Fruit fly (Drosophila melanogaster) whole organism, embryonic: ENCODE results near the gene PolG2.

Experiments
- Abd-B ChIP-seq: fragments of 200-800 bp; sonication (Bioruptor generic); optimal IDR thresholded peaks from 2 replicates; lab custom pipeline; 2018; ENCODE audit warnings: missing biosample characterization, mild to moderate bottlenecking, missing genetic modification characterization, moderate library complexity
- Adf1 ChIP-seq: fragments of 200-800 bp; sonication (Bioruptor generic); IDR thresholded peaks from 2 replicates; pipeline ENCODE4 v1.3.6; 2022; ENCODE audit warnings: missing biosample characterization, missing genetic modification characterization
- Atf6 ChIP-seq: fragments of 200-800 bp; sonication (Bioruptor generic); IDR thresholded peaks from 2 replicates; pipeline ENCODE4 v1.3.6; 2022; ENCODE audit warnings: missing biosample characterization, missing genetic modification characterization
- Blimp-1 ChIP-seq: fragments of 200-800 bp; sonication (Bioruptor generic); optimal IDR thresholded peaks from 3 replicates; lab custom pipeline; 2018; ENCODE audit warnings: missing biosample characterization, missing genetic modification characterization, mild to moderate bottlenecking, moderate library complexity, missing genetic modification reagents
- CG11247 ChIP-seq: fragments of 200-800 bp; sonication (Bioruptor generic); IDR thresholded peaks from 2 replicates; pipeline ENCODE4 v1.3.6; 2022; ENCODE audit warnings: missing biosample characterization, missing genetic modification characterization
- CG13287 ChIP-seq: fragments of 200-800 bp; sonication (Bioruptor generic); IDR thresholded peaks from 2 replicates; pipeline ENCODE4 v1.3.6; 2022; ENCODE audit warnings: missing biosample characterization, missing genetic modification characterization; ENCODE audit not compliant: partially characterized antibody
- CG13296 ChIP-seq: fragments of 200-800 bp; sonication (Bioruptor generic); optimal IDR thresholded peaks from 3 replicates; lab custom pipeline; 2018; ENCODE audit warnings: missing biosample characterization, mild to moderate bottlenecking, missing genetic modification characterization
- CG14441 ChIP-seq: fragments of 200-800 bp; sonication (Bioruptor generic); IDR thresholded peaks from 2 replicates; pipeline ENCODE4 v1.3.6; 2022; ENCODE audit warnings: missing biosample characterization, missing genetic modification characterization
- CG14860 ChIP-seq: fragments of 200-800 bp; sonication (Bioruptor generic); IDR thresholded peaks from 3 replicates; pipeline ENCODE4 v1.3.6; 2022; ENCODE audit warnings: missing biosample characterization, missing genetic modification characterization; ENCODE audit not compliant: partially characterized antibody
- CG15479 ChIP-seq: fragments of 200-800 bp; sonication (Bioruptor generic); optimal IDR thresholded peaks from 3 replicates; lab custom pipeline; 2019; ENCODE audit warnings: missing biosample characterization, mild to moderate bottlenecking, missing genetic modification characterization, moderate library complexity
- CG15601 ChIP-seq: fragments of 200-800 bp; sonication (Bioruptor generic); optimal IDR thresholded peaks from 3 replicates; lab custom pipeline; 2019; ENCODE audit warnings: missing biosample characterization, mild to moderate bottlenecking, missing genetic modification characterization, moderate library complexity
- CG2199 ChIP-seq: fragments of 200-800 bp; sonication (Bioruptor generic); IDR thresholded peaks from 3 replicates; pipeline ENCODE4 v1.3.6; 2022; ENCODE audit warnings: missing biosample characterization, missing genetic modification characterization
- CG2678 ChIP-seq: fragments of 200-800 bp; sonication (Bioruptor generic); optimal IDR thresholded peaks from 3 replicates; lab custom pipeline; 2019; ENCODE audit warnings: missing biosample characterization, mild to moderate bottlenecking, missing genetic modification characterization, moderate library complexity
- CG2712 ChIP-seq: fragments of 200-800 bp; optimal IDR thresholded peaks from 3 replicates; lab custom pipeline; 2019; ENCODE audit warnings: missing biosample characterization, mild to moderate bottlenecking, missing genetic modification characterization, moderate library complexity
- CG32772 ChIP-seq: fragments of 200-800 bp; sonication (Bioruptor generic); IDR thresholded peaks from 2 replicates; pipeline ENCODE4 v1.3.6; 2022; ENCODE audit warnings: missing biosample characterization, missing genetic modification characterization
- CG34224 ChIP-seq: fragments of 200-800 bp; sonication (Bioruptor generic); IDR thresholded peaks from 3 replicates; pipeline ENCODE4 v1.3.6; 2022; ENCODE audit warnings: missing biosample characterization, missing genetic modification characterization; ENCODE audit not compliant: partially characterized antibody
- CG34376 ChIP-seq: fragments of 200-800 bp; sonication (Bioruptor generic); optimal IDR thresholded peaks from 2 replicates; lab custom pipeline; 2018; ENCODE audit warnings: missing biosample characterization, mild to moderate bottlenecking, missing genetic modification characterization
- CG42726 ChIP-seq: fragments of 200-800 bp; sonication (Bioruptor generic); IDR thresholded peaks from 2 replicates; pipeline ENCODE4 v1.3.6; 2022; ENCODE audit warnings: missing biosample characterization, missing genetic modification characterization; ENCODE audit not compliant: partially characterized antibody
- CG4282 ChIP-seq: fragments of 200-800 bp; sonication (Bioruptor generic); optimal IDR thresholded peaks from 2 replicates; lab custom pipeline; 2016; ENCODE audit warnings: missing biosample characterization, missing genetic modification characterization
- CG4730 ChIP-seq: fragments of 200-800 bp; sonication (Bioruptor generic); IDR thresholded peaks from 2 replicates; pipeline ENCODE4 v1.3.6; 2022; ENCODE audit warnings: missing biosample characterization, missing genetic modification characterization
- CG5180 ChIP-seq: fragments of 200-800 bp; sonication (Bioruptor generic); optimal IDR thresholded peaks from 3 replicates; lab custom pipeline; 2017; ENCODE audit warnings: missing biosample characterization, missing genetic modification characterization, mild to moderate bottlenecking, moderate library complexity, missing genetic modification reagents
- CG7987 ChIP-seq: fragments of 200-800 bp; sonication (Bioruptor generic); optimal IDR thresholded peaks from 2 replicates; lab custom pipeline; 2018; ENCODE audit warnings: missing biosample characterization, mild to moderate bottlenecking, missing genetic modification characterization, moderate library complexity
- Hmx ChIP-seq: fragments of 200-800 bp; sonication (Bioruptor generic); optimal IDR thresholded peaks from 2 replicates; lab custom pipeline; 2016; ENCODE audit warnings: missing biosample characterization, missing genetic modification characterization
- Mad ChIP-seq: fragments of 200-800 bp; sonication (Bioruptor generic); optimal IDR thresholded peaks from 2 replicates; lab custom pipeline; 2016; ENCODE audit warnings: missing biosample characterization, missing genetic modification characterization
- Med ChIP-seq: fragments of 200-800 bp; sonication (Bioruptor generic); peaks from one replicate; lab custom pipeline; 2016; ENCODE audit warnings: missing biosample characterization, missing genetic modification characterization, mild to moderate bottlenecking, inconsistent platforms, moderate library complexity
- Meics ChIP-seq: fragments of 200-800 bp; sonication (Bioruptor generic); optimal IDR thresholded peaks from 2 replicates; lab custom pipeline; 2017; ENCODE audit warnings: missing biosample characterization, mild to moderate bottlenecking, missing genetic modification characterization
- Trl ChIP-seq, 3 experiments: fragments of >200 bp in 2 of 3; fragments of 200-800 bp in 1 of 3; sonication (Bioruptor generic) in 1 of 3; optimal IDR thresholded peaks; 2 replicates in 1 of 3; 3 replicates in 2 of 3; lab custom pipeline; 2016 to 2017; ENCODE audit warnings: missing biosample characterization in 1 of 3, missing genetic modification characterization in 1 of 3
- bbx ChIP-seq: fragments of 200-800 bp; sonication (Bioruptor generic); IDR thresholded peaks from 2 replicates; pipeline ENCODE4 v1.3.6; 2022; ENCODE audit warnings: missing biosample characterization, missing genetic modification characterization; ENCODE audit not compliant: partially characterized antibody
- bigmax ChIP-seq: fragments of 200-800 bp; sonication (Bioruptor generic); optimal IDR thresholded peaks from 2 replicates; lab custom pipeline; 2018; ENCODE audit warnings: missing biosample characterization, mild to moderate bottlenecking, missing genetic modification characterization
- chif ChIP-seq, 2 experiments: fragments of 200-800 bp; sonication (Bioruptor generic); optimal IDR thresholded peaks; 3 replicates each; lab custom pipeline; 2016; ENCODE audit warnings: missing biosample characterization in 2 of 2, missing genetic modification characterization in 2 of 2
- chinmo ChIP-seq: fragments of 200-800 bp; sonication (Bioruptor generic); IDR thresholded peaks from 4 replicates; pipeline ENCODE4 v1.3.6; 2022; ENCODE audit warnings: missing biosample characterization, missing genetic modification characterization; ENCODE audit not compliant: partially characterized antibody
- danr ChIP-seq: fragments of 200-800 bp; sonication (Bioruptor generic); IDR thresholded peaks from 2 replicates; pipeline ENCODE4 v1.3.6; 2022; ENCODE audit warnings: missing biosample characterization, missing genetic modification characterization
- dmrt11E ChIP-seq: fragments of 200-800 bp; sonication (Bioruptor generic); optimal IDR thresholded peaks from 3 replicates; lab custom pipeline; 2018; ENCODE audit warnings: missing biosample characterization, mild to moderate bottlenecking, missing genetic modification characterization, moderate library complexity
- eve ChIP-seq, 2 experiments: fragments of >200 bp; optimal IDR thresholded peaks; 2 replicates each; lab custom pipeline; 2017; ENCODE audit warnings: missing biosample characterization in 2 of 2, missing genetic modification characterization in 2 of 2
- fd96Cb ChIP-seq: fragments of 200-800 bp; sonication (Bioruptor generic); optimal IDR thresholded peaks from 2 replicates; lab custom pipeline; 2018; ENCODE audit warnings: missing biosample characterization, mild to moderate bottlenecking, missing genetic modification characterization, moderate library complexity
- gce ChIP-seq: fragments of 200-800 bp; sonication (Bioruptor generic); IDR thresholded peaks from 3 replicates; pipeline ENCODE4 v1.3.6; 2022; ENCODE audit warnings: missing biosample characterization, missing genetic modification characterization
- gt ChIP-seq: fragments of 200-800 bp; sonication (Bioruptor generic); IDR thresholded peaks from 2 replicates; pipeline ENCODE4 v1.3.6; 2022; ENCODE audit warnings: missing biosample characterization, missing genetic modification characterization
- lola ChIP-seq, 3 experiments: fragments of >200 bp in 2 of 3; fragments of 200-800 bp in 1 of 3; sonication (Bioruptor generic) in 1 of 3; optimal IDR thresholded peaks; 2 replicates each; lab custom pipeline; 2017 to 2019; ENCODE audit warnings: missing biosample characterization in 3 of 3, missing genetic modification characterization in 3 of 3, mild to moderate bottlenecking in 1 of 3, moderate library complexity in 1 of 3
- nerfin-1 ChIP-seq: fragments of 200-800 bp; sonication (Bioruptor generic); optimal IDR thresholded peaks from 3 replicates; lab custom pipeline; 2019; ENCODE audit warnings: missing biosample characterization, mild to moderate bottlenecking, missing genetic modification characterization, moderate library complexity
- pb ChIP-seq: fragments of 200-800 bp; sonication (Bioruptor generic); optimal IDR thresholded peaks from 3 replicates; lab custom pipeline; 2016; ENCODE audit warnings: missing biosample characterization, missing genetic modification characterization
- sd ChIP-seq: fragments of 200-800 bp; sonication (Bioruptor generic); optimal IDR thresholded peaks from 3 replicates; lab custom pipeline; 2018; ENCODE audit warnings: missing biosample characterization, mild to moderate bottlenecking, missing genetic modification characterization, moderate library complexity
- sens ChIP-seq: fragments of 200-800 bp; sonication (Bioruptor generic); peaks from one replicate; lab custom pipeline; 2016; ENCODE audit warnings: missing biosample characterization, missing genetic modification characterization
- sens-2 ChIP-seq: fragments of 200-800 bp; sonication (Bioruptor generic); IDR thresholded peaks from 2 replicates; pipeline ENCODE4 v1.3.6; 2022; ENCODE audit warnings: missing biosample characterization, missing genetic modification characterization
- tna ChIP-seq: fragments of 200-800 bp; sonication (Bioruptor generic); IDR thresholded peaks from 2 replicates; pipeline ENCODE4 v1.3.6; 2022; ENCODE audit warnings: missing biosample characterization, missing genetic modification characterization; ENCODE audit not compliant: partially characterized antibody
- trem ChIP-seq: fragments of 200-800 bp; optimal IDR thresholded peaks from 3 replicates; lab custom pipeline; 2019; ENCODE audit warnings: missing biosample characterization, mild to moderate bottlenecking, missing genetic modification characterization, moderate library complexity
- yki ChIP-seq: fragments of >200 bp; optimal IDR thresholded peaks from 3 replicates; lab custom pipeline; 2018
- zfh1 ChIP-seq: fragments of 200-800 bp; sonication (Bioruptor generic); IDR thresholded peaks from 3 replicates; pipeline ENCODE4 v1.3.6; 2022; ENCODE audit warnings: missing biosample characterization, missing genetic modification characterization

PolG2 gene

dm6 chr2L:13881387-13881902 is 48.5 kb upstream of the PolG2 start (continued):
- 0 out of 4 replicates have a peak, but pooled peaks have one; percentile 12 for TF ChIP-seq chinmo (GFP tag; lab: Robert Waterston, UW)
- TF ChIP-seq CG11247 (GFP tag; lab: Robert Waterston, UW), result no peak
- no peak for TF ChIP-seq trem
- TF ChIP-seq CG2678, result no peak
- peak; percentile 10 for TF ChIP-seq Med
- 0 out of 3 replicates have a peak, but pooled peaks have one; percentile 58 for TF ChIP-seq CG2199 (GFP tag; lab: Robert Waterston, UW)
- TF ChIP-seq sd (tag; lab: Kevin White, UChicago), result peak; percentile 24
- TF ChIP-seq lola (GFP tag; optimal IDR thresholded peaks at IDR 0.05; lab: Kevin White, UChicago), result no peak
- TF ChIP-seq CG4282 (GFP tag; lab: Kevin White, UChicago), result no peak
- no peak for TF ChIP-seq Abd-B (GFP tag; lab: Kevin White, UChicago)

- peak; percentile 50; the same call in 1 of the 2 replicates for TF ChIP-seq CG14441 (GFP tag; lab: Robert Waterston, UW)
- TF ChIP-seq danr, result no peak
- TF ChIP-seq sens-2 (GFP tag; lab: Robert Waterston, UW), result peak; percentile 22; the same call in 1 of the 2 replicates
- no peak for TF ChIP-seq Blimp-1 (GFP tag; lab: Kevin White, UChicago)
- peak; percentile 78 for TF ChIP-seq bbx (GFP tag; lab: Robert Waterston, UW)
- peak; percentile 3 for TF ChIP-seq CG15479 (GFP tag; lab: Kevin White, UChicago)
- peak; percentile 19; the same call in 1 of the 3 replicates for TF ChIP-seq CG34224 (GFP tag; lab: Robert Waterston, UW)
- peak in 1 of 2 experiments; percentile 24 for TF ChIP-seq chif (GFP tag; optimal IDR thresholded peaks at IDR 0.05; lab: Kevin White, UChicago)
- peak; percentile 18 for TF ChIP-seq Meics
- TF ChIP-seq Med, result peak; percentile 94
- TF ChIP-seq pb (GFP tag; lab: Kevin White, UChicago), result peak; percentile 14
- TF ChIP-seq Mad (GFP tag; lab: Kevin White, UChicago), result peak; percentile 17
- TF ChIP-seq nerfin-1 (tag; lab: Kevin White, UChicago), result peak; percentile 18
- peak; percentile 42 for TF ChIP-seq CG7987 (GFP tag; lab: Kevin White, UChicago)
- peak; percentile 88 for TF ChIP-seq CG42726 (GFP tag; lab: Robert Waterston, UW)
- TF ChIP-seq eve (GFP tag; optimal IDR thresholded peaks at IDR 0.05; lab: Kevin White, UChicago), result peak in 1 of 2 experiments; percentile 7
- TF ChIP-seq gce, result 0 out of 3 replicates have a peak, but pooled peaks have one; percentile 42
- no peak for TF ChIP-seq yki (lab: Kevin White, UChicago)
- no peak for TF ChIP-seq CG15601 (tag; lab: Kevin White, UChicago)
- no peak for TF ChIP-seq Hmx
- TF ChIP-seq sens (GFP tag; lab: Kevin White, UChicago), result peak; percentile 85
- peak; percentile 25 for TF ChIP-seq bigmax
- no peak for TF ChIP-seq CG4730 (GFP tag; lab: Robert Waterston, UW)
- peak; percentile 37; the same call in 1 of the 2 replicates for TF ChIP-seq Adf1 (GFP tag; lab: Robert Waterston, UW)
- TF ChIP-seq CG34376 (GFP tag; lab: Kevin White, UChicago), result peak; percentile 33
- no peak for TF ChIP-seq fd96Cb (tag; lab: Kevin White, UChicago)
- peak; percentile 45; the same call in 1 of the 2 replicates for TF ChIP-seq CG13287 (GFP tag; lab: Robert Waterston, UW)
- TF ChIP-seq dmrt11E (tag; lab: Kevin White, UChicago), result no peak
- TF ChIP-seq CG13296, result no peak
- TF ChIP-seq CG14860 (GFP tag; lab: Robert Waterston, UW), result no peak
- TF ChIP-seq Atf6 (GFP tag; lab: Robert Waterston, UW), result peak; percentile 64
- TF ChIP-seq Trl (optimal IDR thresholded peaks at IDR 0.05; lab: Kevin White, UChicago), result peak in 1 of 2 experiments; percentile 23
- TF ChIP-seq Trl (GFP tag; optimal IDR thresholded peaks at IDR 0.05; lab: Kevin White, UChicago), result peak; percentile 34
- peak; percentile 27 for TF ChIP-seq CG2712
- TF ChIP-seq zfh1 (GFP tag; lab: Robert Waterston, UW), result peak; percentile 44; the same call in 1 of the 3 replicates
- peak; percentile 40 for TF ChIP-seq CG5180 (GFP tag; lab: Kevin White, UChicago)
- TF ChIP-seq CG32772 (GFP tag; lab: Robert Waterston, UW), result no peak
- peak; percentile 55; the same call in 1 of the 2 replicates for TF ChIP-seq tna (GFP tag; lab: Robert Waterston, UW)
- TF ChIP-seq gt (GFP tag; lab: Robert Waterston, UW), result no peak
- peak; percentile 21 for TF ChIP-seq sd (tag; lab: Kevin White, UChicago)
Measured at dm6 chr2L:13878801-13879200, 45.9 kb upstream of the PolG2 start.
